Fruit fly (Drosophila melanogaster): ENCODE results near the gene CG6163.

DNA sequence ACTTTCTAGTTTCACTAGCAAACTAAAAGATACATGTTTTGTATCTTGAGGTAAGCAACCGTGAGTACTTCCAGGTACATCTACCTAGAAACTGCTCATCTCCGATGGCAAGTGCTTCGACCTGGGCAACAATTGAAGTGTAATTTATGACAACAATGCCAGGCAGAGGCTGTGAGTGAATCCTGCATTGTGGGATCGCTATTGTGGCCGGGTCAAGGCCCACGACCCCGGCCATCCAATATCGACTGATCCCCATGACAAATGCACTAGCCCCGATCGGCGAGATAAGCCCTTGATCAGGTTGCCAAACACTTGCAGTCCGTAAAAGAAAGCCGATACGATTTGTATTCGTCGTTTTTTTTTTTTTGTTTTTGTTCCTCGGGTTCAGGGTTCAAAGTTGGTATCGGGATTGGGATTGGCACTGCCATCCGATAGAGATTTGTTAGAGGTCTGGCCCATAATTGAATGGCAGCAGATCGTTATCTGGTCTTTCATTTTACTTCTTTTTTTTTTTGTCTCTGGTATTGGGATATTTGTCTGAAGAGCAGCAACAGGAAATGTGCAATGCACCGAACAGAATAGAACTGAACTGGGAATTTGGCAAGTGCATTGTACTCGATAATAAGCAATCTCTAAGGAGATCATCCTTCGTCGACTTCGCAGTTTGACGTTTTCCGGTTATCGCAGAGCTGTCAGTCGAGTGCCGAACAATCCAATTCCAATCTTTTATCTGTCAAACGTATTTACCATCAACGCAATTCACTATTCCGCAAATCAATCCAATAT, 20.0 kb downstream of the CG6163 start:
- TF ChIP-seq psq (GFP tag; optimal IDR thresholded peaks at IDR 0.05) (no peak), brk (GFP tag; optimal IDR thresholded peaks at IDR 0.05) (no peak), Rel (GFP tag; optimal IDR thresholded peaks at IDR 0.05) (no peak), Rel (tag; optimal IDR thresholded peaks at IDR 0.05) (no peak), tai (GFP tag; optimal IDR thresholded peaks at IDR 0.05) (no peak), pan (optimal IDR thresholded peaks at IDR 0.05) (no peak)

Data from whole organism, wandering third instar larva.